Fruit fly (Drosophila melanogaster) whole organism, embryonic: Measurements from ENCODE around the gene CG1632.
A peak's percentile ranks its signal among the peaks of the same experiment; 100 is the strongest.

Source experiments
- CG12391 ChIP-seq: fragments of 200-800 bp; sonication (Bioruptor generic); optimal IDR thresholded peaks from 3 replicates; lab custom pipeline; 2018; ENCODE audit warnings: missing biosample characterization, mild to moderate bottlenecking, missing genetic modification characterization, moderate library complexity
- CG14965 ChIP-seq: fragments of 200-800 bp; sonication (Bioruptor generic); optimal IDR thresholded peaks from 2 replicates; lab custom pipeline; 2016; ENCODE audit warnings: missing biosample characterization, missing genetic modification characterization, borderline replicate concordance
- CG15696 ChIP-seq: fragments of 200-800 bp; sonication (Bioruptor generic); optimal IDR thresholded peaks from 2 replicates; lab custom pipeline; 2019; ENCODE audit warnings: missing biosample characterization, mild to moderate bottlenecking, missing genetic modification characterization, moderate library complexity
- CG17186 ChIP-seq: fragments of 200-800 bp; sonication (Bioruptor generic); optimal IDR thresholded peaks from 3 replicates; lab custom pipeline; 2017; ENCODE audit warnings: missing biosample characterization, missing genetic modification reagents, missing genetic modification characterization
- CG2678 ChIP-seq: fragments of 200-800 bp; sonication (Bioruptor generic); optimal IDR thresholded peaks from 3 replicates; lab custom pipeline; 2019; ENCODE audit warnings: missing biosample characterization, mild to moderate bottlenecking, missing genetic modification characterization, moderate library complexity
- CG31365 ChIP-seq: fragments of 200-800 bp; sonication (Bioruptor generic); optimal IDR thresholded peaks from 2 replicates; lab custom pipeline; 2018; ENCODE audit warnings: missing biosample characterization, mild to moderate bottlenecking, missing genetic modification characterization
- CG34224 ChIP-seq: fragments of 200-800 bp; sonication (Bioruptor generic); IDR thresholded peaks from 3 replicates; pipeline ENCODE4 v1.3.6; 2022; ENCODE audit warnings: missing biosample characterization, missing genetic modification characterization; ENCODE audit not compliant: partially characterized antibody
- CG3726 ChIP-seq: fragments of 200-800 bp; sonication (Bioruptor generic); IDR thresholded peaks from 3 replicates; pipeline ENCODE4, ENCODE4 v1.3.6; 2022; ENCODE audit warnings: missing biosample characterization, missing genetic modification characterization
- CG42726 ChIP-seq: fragments of 200-800 bp; sonication (Bioruptor generic); IDR thresholded peaks from 2 replicates; pipeline ENCODE4 v1.3.6; 2022; ENCODE audit warnings: missing biosample characterization, missing genetic modification characterization; ENCODE audit not compliant: partially characterized antibody
- CG4404 ChIP-seq: fragments of 200-800 bp; sonication (Bioruptor generic); IDR thresholded peaks from 2 replicates; pipeline ENCODE4 v1.3.6; 2022; ENCODE audit warnings: missing biosample characterization, missing genetic modification characterization
- Elba2 ChIP-seq: fragments of 200-800 bp; sonication (Bioruptor generic); optimal IDR thresholded peaks from 3 replicates; lab custom pipeline; 2016; ENCODE audit warnings: missing biosample characterization, missing genetic modification characterization
- MESR4 ChIP-seq: fragments of 200-800 bp; sonication (Bioruptor generic); optimal IDR thresholded peaks from 2 replicates; lab custom pipeline; 2018; ENCODE audit warnings: missing biosample characterization, mild to moderate bottlenecking, missing genetic modification characterization, moderate library complexity
- Sin3A ChIP-seq: fragments of >200 bp; optimal IDR thresholded peaks from 2 replicates; lab custom pipeline; 2018
- Sry-δ ChIP-seq: fragments of 200-800 bp; sonication (Bioruptor generic); optimal IDR thresholded peaks from 2 replicates; lab custom pipeline; 2016; ENCODE audit warnings: missing biosample characterization, missing genetic modification characterization
- Taf1 ChIP-seq: fragments of 200-800 bp; sonication (Bioruptor generic); IDR thresholded peaks from 2 replicates; pipeline ENCODE4 v1.3.6; 2022; ENCODE audit warnings: missing biosample characterization, missing genetic modification characterization
- Vsx1 ChIP-seq: fragments of 200-800 bp; sonication (Bioruptor generic); optimal IDR thresholded peaks from 2 replicates; lab custom pipeline; 2017; ENCODE audit warnings: missing biosample characterization, mild to moderate bottlenecking, missing genetic modification characterization, missing genetic modification reagents
- Xrp1 ChIP-seq: fragments of 200-800 bp; sonication (Bioruptor generic); IDR thresholded peaks from 2 replicates; pipeline ENCODE4 v1.3.6; 2022; ENCODE audit warnings: missing biosample characterization, missing genetic modification characterization
- ac ChIP-seq: fragments of 200-800 bp; sonication (Bioruptor generic); optimal IDR thresholded peaks from 3 replicates; lab custom pipeline; 2017; ENCODE audit warnings: missing biosample characterization, mild to moderate bottlenecking, missing genetic modification characterization
- amos ChIP-seq: fragments of 200-800 bp; sonication (Bioruptor generic); IDR thresholded peaks from 2 replicates; pipeline ENCODE4 v1.3.6; 2022; ENCODE audit warnings: missing biosample characterization, missing genetic modification characterization; ENCODE audit not compliant: partially characterized antibody
- ase ChIP-seq: fragments of 200-800 bp; sonication (Bioruptor generic); IDR thresholded peaks from 3 replicates; pipeline ENCODE4 v1.3.6; 2022; ENCODE audit warnings: missing biosample characterization, missing genetic modification characterization
- ato ChIP-seq: fragments of 200-800 bp; sonication (Bioruptor generic); IDR thresholded peaks from 2 replicates; pipeline ENCODE4 v1.3.6; 2022; ENCODE audit warnings: missing biosample characterization, missing genetic modification characterization; ENCODE audit not compliant: partially characterized antibody
- bbx ChIP-seq: fragments of 200-800 bp; sonication (Bioruptor generic); IDR thresholded peaks from 2 replicates; pipeline ENCODE4 v1.3.6; 2022; ENCODE audit warnings: missing biosample characterization, missing genetic modification characterization; ENCODE audit not compliant: partially characterized antibody
- bowl ChIP-seq: fragments of 200-800 bp; sonication (Bioruptor generic); IDR thresholded peaks from 2 replicates; pipeline ENCODE4 v1.3.6; 2022; ENCODE audit warnings: missing biosample characterization, missing genetic modification characterization
- btn ChIP-seq: fragments of 200-800 bp; sonication (Bioruptor generic); optimal IDR thresholded peaks from 2 replicates; lab custom pipeline; 2016; ENCODE audit warnings: missing biosample characterization, missing genetic modification characterization
- chinmo ChIP-seq: fragments of 200-800 bp; sonication (Bioruptor generic); IDR thresholded peaks from 4 replicates; pipeline ENCODE4 v1.3.6; 2022; ENCODE audit warnings: missing biosample characterization, missing genetic modification characterization; ENCODE audit not compliant: partially characterized antibody
- chn ChIP-seq: fragments of 200-800 bp; sonication (Bioruptor generic); optimal IDR thresholded peaks from 2 replicates; lab custom pipeline; 2016; ENCODE audit warnings: missing biosample characterization, missing genetic modification characterization
- crp ChIP-seq, 2 experiments: fragments of 200-800 bp; sonication (Bioruptor generic); optimal IDR thresholded peaks; 2 replicates in 1 of 2; 3 replicates in 1 of 2; lab custom pipeline; 2017; ENCODE audit warnings: missing biosample characterization in 2 of 2, missing genetic modification characterization in 2 of 2, mild to moderate bottlenecking in 1 of 2, moderate library complexity in 1 of 2
- dati ChIP-seq: fragments of 200-800 bp; sonication (Bioruptor generic); IDR thresholded peaks from 2 replicates; pipeline ENCODE4 v1.3.6; 2022; ENCODE audit warnings: missing biosample characterization, missing genetic modification characterization
- fd102C ChIP-seq: fragments of 200-800 bp; sonication (Bioruptor generic); optimal IDR thresholded peaks from 2 replicates; lab custom pipeline; 2018; ENCODE audit warnings: missing biosample characterization, mild to moderate bottlenecking, missing genetic modification characterization, moderate library complexity
- gsb ChIP-seq: fragments of 200-800 bp; sonication (Bioruptor generic); IDR thresholded peaks from 2 replicates; pipeline ENCODE4 v1.3.6; 2022; ENCODE audit warnings: missing biosample characterization, missing genetic modification characterization
- hbn ChIP-seq: fragments of 200-800 bp; sonication (Bioruptor generic); IDR thresholded peaks from 2 replicates; pipeline ENCODE4 v1.3.6; 2022; ENCODE audit warnings: missing biosample characterization, missing genetic modification characterization; ENCODE audit not compliant: partially characterized antibody
- inv ChIP-seq: fragments of 200-800 bp; sonication (Bioruptor generic); IDR thresholded peaks from 2 replicates; pipeline ENCODE4 v1.3.6; 2022; ENCODE audit warnings: missing biosample characterization, missing genetic modification characterization; ENCODE audit not compliant: partially characterized antibody
- maf-S ChIP-seq: fragments of 200-800 bp; sonication (Bioruptor generic); optimal IDR thresholded peaks from 2 replicates; lab custom pipeline; 2016; ENCODE audit warnings: missing biosample characterization, missing genetic modification characterization
- mld ChIP-seq: fragments of 200-800 bp; sonication (Bioruptor generic); IDR thresholded peaks from 3 replicates; pipeline ENCODE4 v1.3.6; 2022; ENCODE audit warnings: missing biosample characterization, missing genetic modification characterization; ENCODE audit not compliant: partially characterized antibody
- nerfin-2 ChIP-seq: fragments of 200-800 bp; sonication (Bioruptor generic); IDR thresholded peaks from 2 replicates; pipeline ENCODE4 v1.3.6; 2022; ENCODE audit warnings: missing biosample characterization, missing genetic modification characterization; ENCODE audit not compliant: partially characterized antibody
- pan ChIP-seq, 4 experiments: fragments of >200 bp in 3 of 4; fragments of 200-800 bp in 1 of 4; sonication (Bioruptor generic) in 1 of 4; optimal IDR thresholded peaks in 3 of 4; IDR thresholded peaks in 1 of 4; 2 replicates each; pipeline versions ENCODE4 v1.3.6 to Lab custom; 2017 to 2022; ENCODE audit warnings: missing biosample characterization in 2 of 4, missing genetic modification characterization in 2 of 4, mixed read lengths in 1 of 4
- pfk ChIP-seq: fragments of 200-800 bp; sonication (Bioruptor generic); optimal IDR thresholded peaks from 2 replicates; lab custom pipeline; 2018; ENCODE audit warnings: missing biosample characterization, mild to moderate bottlenecking, missing genetic modification characterization, moderate library complexity
- pzg ChIP-seq: fragments of 200-800 bp; sonication (Bioruptor generic); optimal IDR thresholded peaks from 3 replicates; lab custom pipeline; 2018; ENCODE audit warnings: missing biosample characterization, mild to moderate bottlenecking, missing genetic modification characterization, moderate library complexity
- repo ChIP-seq: fragments of 200-800 bp; sonication (Bioruptor generic); optimal IDR thresholded peaks from 2 replicates; lab custom pipeline; 2016; ENCODE audit warnings: missing biosample characterization, missing genetic modification characterization
- sqz ChIP-seq: fragments of 200-800 bp; sonication (Bioruptor generic); optimal IDR thresholded peaks from 3 replicates; lab custom pipeline; 2018; ENCODE audit warnings: missing biosample characterization, mild to moderate bottlenecking, missing genetic modification characterization
- tin ChIP-seq: fragments of 200-800 bp; sonication (Bioruptor generic); optimal IDR thresholded peaks from 3 replicates; lab custom pipeline; 2016; ENCODE audit warnings: missing biosample characterization, missing genetic modification characterization

The CG1632 gene

dm6 chrX:8273291-8273690 is 20.8 kb downstream of the CG1632 start, which contains the start of gene CG1636 (continued):
- no peak for TF ChIP-seq gsb (GFP tag; lab: Robert Waterston, UW)
- peak; percentile 56 for TF ChIP-seq MESR4 (GFP tag; lab: Kevin White, UChicago)
- TF ChIP-seq Elba2 (GFP tag; lab: Kevin White, UChicago), result no peak
- no peak for TF ChIP-seq CG2678 (tag; lab: Kevin White, UChicago)
- peak; percentile 55 for TF ChIP-seq pzg
- TF ChIP-seq CG4404, result no peak
- TF ChIP-seq bbx (GFP tag; lab: Robert Waterston, UW), result peak; percentile 91
- TF ChIP-seq Vsx1, result no peak
- TF ChIP-seq Sry-δ (GFP tag; lab: Kevin White, UChicago), result peak; percentile 66
- TF ChIP-seq ase (GFP tag; lab: Robert Waterston, UW), result no peak
- no peak for TF ChIP-seq chn (GFP tag; lab: Kevin White, UChicago)
- peak; percentile 85 for TF ChIP-seq CG17186 (GFP tag; lab: Kevin White, UChicago)
- TF ChIP-seq ac (GFP tag; lab: Kevin White, UChicago), result no peak
- peak; percentile 85 for TF ChIP-seq ato
- peak; percentile 90 for TF ChIP-seq hbn (GFP tag; lab: Robert Waterston, UW)
- TF ChIP-seq Xrp1 (GFP tag; lab: Robert Waterston, UW), result no peak
- no peak for TF ChIP-seq crp (GFP tag; optimal IDR thresholded peaks at IDR 0.05; lab: Kevin White, UChicago)
- peak; percentile 6 for TF ChIP-seq pfk (GFP tag; lab: Kevin White, UChicago)
- TF ChIP-seq mld (GFP tag; lab: Robert Waterston, UW), result peak; percentile 70; the same call in 2 of the 3 replicates
- TF ChIP-seq maf-S (GFP tag; lab: Kevin White, UChicago), result no peak
- peak; percentile 84 for TF ChIP-seq CG34224
- no peak for TF ChIP-seq repo (GFP tag; lab: Kevin White, UChicago)
- TF ChIP-seq CG12391, result no peak
- TF ChIP-seq CG14965, result no peak
- no peak for TF ChIP-seq fd102C (GFP tag; lab: Kevin White, UChicago)
- peak; percentile 88; the same call in 1 of the 2 replicates for TF ChIP-seq CG42726 (GFP tag; lab: Robert Waterston, UW)
- TF ChIP-seq btn (GFP tag; lab: Kevin White, UChicago), result no peak
- TF ChIP-seq CG3726 (GFP tag; lab: Robert Waterston, UW), result no peak
- TF ChIP-seq Taf1 (GFP tag; lab: Robert Waterston, UW), result no peak
- TF ChIP-seq bowl (GFP tag; lab: Robert Waterston, UW), result no peak
- TF ChIP-seq Sin3A (lab: Kevin White, UChicago), result peak; percentile 6
- TF ChIP-seq pan (optimal IDR thresholded peaks at IDR 0.05; lab: Kevin White, UChicago), result no peak
- no peak for TF ChIP-seq pan (GFP tag; optimal IDR thresholded peaks at IDR 0.05 in 1 of 2, IDR thresholded peaks at IDR 0.05 in 1 of 2)
- TF ChIP-seq CG15696 (tag; lab: Kevin White, UChicago), result no peak
- TF ChIP-seq CG31365 (tag; lab: Kevin White, UChicago), result no peak
- TF ChIP-seq amos (GFP tag; lab: Robert Waterston, UW), result peak; percentile 88
- no peak for TF ChIP-seq tin
- peak; percentile 78; the same call in 2 of the 4 replicates for TF ChIP-seq chinmo (GFP tag; lab: Robert Waterston, UW)
- TF ChIP-seq inv (GFP tag; lab: Robert Waterston, UW), result peak; percentile 71
- no peak for TF ChIP-seq sqz (GFP tag; lab: Kevin White, UChicago)
- TF ChIP-seq dati (GFP tag; lab: Robert Waterston, UW), result no peak
- TF ChIP-seq nerfin-2 (GFP tag; lab: Robert Waterston, UW), result peak; percentile 58; the same call in 1 of the 2 replicates
